Worm (Caenorhabditis elegans) whole organism, L3 larva: ENCODE results near the gene sir-2.3.

Experiments used
- R02D3.7 ChIP-seq: fragments of 150-350 bp; optimal IDR thresholded peaks from 2 replicates; lab custom pipeline; 2014; ENCODE audit warnings: missing biosample characterization, missing genetic modification characterization
- ZK546.5 ChIP-seq: sonication (generic microtip); optimal IDR thresholded peaks from 2 replicates; lab custom pipeline; 2017; ENCODE audit warnings: missing biosample characterization, missing genetic modification characterization
- aly-2 ChIP-seq: fragments of 150-350 bp; optimal IDR thresholded peaks from 2 replicates; lab custom pipeline; 2014; ENCODE audit warnings: missing biosample characterization, missing genetic modification characterization
- ama-1 ChIP-seq: fragments of 150-350 bp; optimal IDR thresholded peaks from 2 replicates; lab custom pipeline; 2018
- ceh-16 ChIP-seq: sonication (generic microtip); optimal IDR thresholded peaks from 2 replicates; lab custom pipeline; 2017; ENCODE audit warnings: missing biosample characterization, missing genetic modification characterization
- ceh-28 ChIP-seq: fragments of 150-350 bp; optimal IDR thresholded peaks from 2 replicates; lab custom pipeline; 2014; ENCODE audit warnings: missing biosample characterization, missing genetic modification reagents, missing genetic modification characterization
- ceh-82 ChIP-seq: fragments of 150-350 bp; optimal IDR thresholded peaks from 2 replicates; lab custom pipeline; 2014; ENCODE audit warnings: missing biosample characterization, missing genetic modification characterization
- ceh-9 ChIP-seq: sonication (generic microtip); optimal IDR thresholded peaks from 2 replicates; lab custom pipeline; 2018; ENCODE audit warnings: missing biosample characterization, missing genetic modification characterization
- daf-12 ChIP-seq: fragments of 150-350 bp; optimal IDR thresholded peaks from 2 replicates; lab custom pipeline; 2014; ENCODE audit warnings: missing biosample characterization, missing genetic modification reagents, missing genetic modification characterization
- egl-27 ChIP-seq: sonication (generic microtip); optimal IDR thresholded peaks from 4 replicates; lab custom pipeline; 2017; ENCODE audit warnings: missing biosample characterization, missing genetic modification reagents, missing genetic modification characterization
- egl-5 ChIP-seq: fragments of 150-350 bp; optimal IDR thresholded peaks from 2 replicates; lab custom pipeline; 2017; ENCODE audit warnings: missing biosample characterization, missing genetic modification reagents, missing genetic modification characterization, inconsistent platforms
- elt-1 ChIP-seq: fragments of 150-350 bp; optimal IDR thresholded peaks from 2 replicates; lab custom pipeline; 2014; ENCODE audit warnings: missing biosample characterization, missing genetic modification characterization
- elt-2 ChIP-seq: sonication (generic microtip); optimal IDR thresholded peaks from 2 replicates; lab custom pipeline; 2016; ENCODE audit warnings: missing genetic modification reagents, mild to moderate bottlenecking, missing genetic modification characterization, missing compliant biosample characterization
- elt-3 ChIP-seq, 3 experiments: fragments of 150-350 bp in 1 of 3; sonication (generic microtip) in 2 of 3; optimal IDR thresholded peaks; 2 replicates in 2 of 3; 4 replicates in 1 of 3; lab custom pipeline; 2014 to 2017; ENCODE audit warnings: missing biosample characterization in 3 of 3, missing genetic modification characterization in 3 of 3
- eor-1 ChIP-seq, 2 experiments: fragments of 150-350 bp; optimal IDR thresholded peaks; 2 replicates each; lab custom pipeline; 2014 to 2018; ENCODE audit warnings: missing biosample characterization in 2 of 2, missing genetic modification characterization in 2 of 2
- fkh-10 ChIP-seq: sonication (generic microtip); optimal IDR thresholded peaks from 2 replicates; lab custom pipeline; 2017; ENCODE audit warnings: missing biosample characterization, missing genetic modification reagents, missing genetic modification characterization
- fkh-2 ChIP-seq: fragments of 150-350 bp; optimal IDR thresholded peaks from 2 replicates; lab custom pipeline; 2014; ENCODE audit warnings: missing biosample characterization, missing genetic modification reagents, missing genetic modification characterization
- fos-1 ChIP-seq: fragments of 150-350 bp; optimal IDR thresholded peaks from 2 replicates; lab custom pipeline; 2014; ENCODE audit warnings: missing biosample characterization, missing genetic modification characterization
- hmg-11 ChIP-seq: sonication (generic microtip); optimal IDR thresholded peaks from 2 replicates; lab custom pipeline; 2016; ENCODE audit warnings: missing genetic modification characterization, missing compliant biosample characterization
- jun-1 ChIP-seq: fragments of 150-350 bp; optimal IDR thresholded peaks from 2 replicates; lab custom pipeline; 2014; ENCODE audit warnings: missing biosample characterization, missing genetic modification reagents, missing genetic modification characterization
- lin-15B ChIP-seq: fragments of 150-350 bp; optimal IDR thresholded peaks from 2 replicates; lab custom pipeline; 2014; ENCODE audit warnings: missing biosample characterization, missing genetic modification characterization
- lin-39 ChIP-seq: fragments of 150-350 bp; optimal IDR thresholded peaks from 2 replicates; lab custom pipeline; 2018; ENCODE audit warnings: missing biosample characterization, missing genetic modification reagents, missing genetic modification characterization
- mdl-1 ChIP-seq: fragments of 150-350 bp; optimal IDR thresholded peaks from 2 replicates; lab custom pipeline; 2014; ENCODE audit warnings: missing biosample characterization, missing genetic modification characterization
- mml-1 ChIP-seq: fragments of 150-350 bp; sonication (generic microtip); optimal IDR thresholded peaks from 3 replicates; lab custom pipeline; 2014; ENCODE audit warnings: missing biosample characterization, missing genetic modification characterization
- nfya-1 ChIP-seq: sonication (generic microtip); optimal IDR thresholded peaks from 2 replicates; lab custom pipeline; 2017; ENCODE audit warnings: missing genetic modification characterization, mild to moderate bottlenecking, missing compliant biosample characterization, antibody characterized with exemption, moderate library complexity; ENCODE audit not compliant: insufficient read depth
- nhr-11 ChIP-seq: fragments of 150-350 bp; optimal IDR thresholded peaks from 2 replicates; lab custom pipeline; 2014; ENCODE audit warnings: missing biosample characterization, missing genetic modification characterization
- nhr-12 ChIP-seq: fragments of 150-350 bp; optimal IDR thresholded peaks from 2 replicates; lab custom pipeline; 2014; ENCODE audit warnings: missing biosample characterization, missing genetic modification characterization
- nhr-23 ChIP-seq: fragments of 150-350 bp; optimal IDR thresholded peaks from 2 replicates; lab custom pipeline; 2014; ENCODE audit warnings: missing biosample characterization, missing genetic modification reagents, missing genetic modification characterization
- nhr-237 ChIP-seq: fragments of 150-350 bp; optimal IDR thresholded peaks from 2 replicates; lab custom pipeline; 2014; ENCODE audit warnings: missing biosample characterization, missing genetic modification characterization
- nhr-25 ChIP-seq: sonication (generic microtip); optimal IDR thresholded peaks from 2 replicates; lab custom pipeline; 2017; ENCODE audit warnings: missing biosample characterization, missing genetic modification characterization
- nhr-43 ChIP-seq: sonication (generic microtip); optimal IDR thresholded peaks from 2 replicates; lab custom pipeline; 2016; ENCODE audit warnings: mild to moderate bottlenecking, missing genetic modification characterization, missing compliant biosample characterization; ENCODE audit not compliant: poor library complexity, severe bottlenecking
- nhr-67 ChIP-seq: fragments of 150-350 bp; optimal IDR thresholded peaks from 2 replicates; lab custom pipeline; 2014; ENCODE audit warnings: missing biosample characterization, missing genetic modification characterization
- nhr-76 ChIP-seq: fragments of 150-350 bp; sonication (generic microtip); optimal IDR thresholded peaks from 5 replicates; lab custom pipeline; 2014; ENCODE audit warnings: missing biosample characterization, missing genetic modification characterization
- nhr-77 ChIP-seq: fragments of 150-350 bp; optimal IDR thresholded peaks from 2 replicates; lab custom pipeline; 2014; ENCODE audit warnings: missing biosample characterization, missing genetic modification characterization
- pqm-1 ChIP-seq: fragments of 150-350 bp; optimal IDR thresholded peaks from 2 replicates; lab custom pipeline; 2017; ENCODE audit warnings: missing biosample characterization, missing genetic modification characterization, inconsistent platforms
- sea-2 ChIP-seq: fragments of 150-350 bp; sonication (generic microtip); optimal IDR thresholded peaks from 4 replicates; lab custom pipeline; 2014; ENCODE audit warnings: missing biosample characterization, missing genetic modification reagents, missing genetic modification characterization
- skn-1 ChIP-seq: fragments of 150-350 bp; optimal IDR thresholded peaks from 2 replicates; lab custom pipeline; 2014; ENCODE audit warnings: missing biosample characterization, missing genetic modification characterization
- snpc-4 ChIP-seq: fragments of 150-350 bp; optimal IDR thresholded peaks from 2 replicates; lab custom pipeline; 2014; ENCODE audit warnings: missing biosample characterization, missing genetic modification characterization
- tbx-2 ChIP-seq: sonication (generic microtip); optimal IDR thresholded peaks from 2 replicates; lab custom pipeline; 2016; ENCODE audit warnings: mild to moderate bottlenecking, missing genetic modification characterization, missing compliant biosample characterization
- unc-62 ChIP-seq: fragments of 150-350 bp; sonication (generic microtip); optimal IDR thresholded peaks from 4 replicates; lab custom pipeline; 2014; ENCODE audit warnings: missing biosample characterization, missing genetic modification reagents, missing genetic modification characterization
- zag-1 ChIP-seq: fragments of 150-350 bp; optimal IDR thresholded peaks from 2 replicates; lab custom pipeline; 2014; ENCODE audit warnings: missing biosample characterization, missing genetic modification characterization
- ztf-11 ChIP-seq: fragments of 150-350 bp; optimal IDR thresholded peaks from 2 replicates; lab custom pipeline; 2014; ENCODE audit warnings: missing biosample characterization, missing genetic modification characterization
- ztf-4 ChIP-seq: fragments of 150-350 bp; optimal IDR thresholded peaks from 2 replicates; lab custom pipeline; 2014; ENCODE audit warnings: missing biosample characterization, missing genetic modification characterization

Gene sir-2.3

ce11 chrX:13353530-13353929 lies 22.0 kb downstream of the sir-2.3 start (continued):
- TF ChIP-seq nhr-237 (tag; lab: Kevin White, UChicago), result no peak
- no peak for TF ChIP-seq ztf-11
- no peak for TF ChIP-seq daf-12 (tag; lab: Kevin White, UChicago)
- no peak for TF ChIP-seq nhr-12 (tag; lab: Kevin White, UChicago)
- TF ChIP-seq ceh-28 (tag; lab: Kevin White, UChicago), result peak; percentile 6
- TF ChIP-seq nhr-43 (tag; lab: Kevin White, UChicago), result peak; percentile 96
- no peak for TF ChIP-seq fkh-10 (GFP tag; lab: Kevin White, UChicago)
- TF ChIP-seq eor-1 (tag; optimal IDR thresholded peaks at IDR 0.05; lab: Kevin White, UChicago), result no peak
- no peak for TF ChIP-seq unc-62
- peak in 1 of 3 experiments; percentile 26 for TF ChIP-seq elt-3 (tag; optimal IDR thresholded peaks at IDR 0.05; lab: Kevin White, UChicago)
- no peak for TF ChIP-seq snpc-4 (tag; lab: Kevin White, UChicago)
- peak; percentile 49 for TF ChIP-seq nhr-76 (tag; lab: Kevin White, UChicago)
- no peak for TF ChIP-seq ztf-4 (tag; lab: Kevin White, UChicago)
- TF ChIP-seq nhr-11 (tag; lab: Kevin White, UChicago), result peak; percentile 52
- peak; percentile 43 for TF ChIP-seq egl-5
- TF ChIP-seq ama-1, result peak; percentile 32
- TF ChIP-seq nhr-77 (tag; lab: Kevin White, UChicago), result no peak
- no peak for TF ChIP-seq nhr-67 (tag; lab: Kevin White, UChicago)
- TF ChIP-seq, all 47 proteins: peak for 21

ce11 chrX:13354672-13355407 lies 23.4 kb downstream of the sir-2.3 start:
- peak; percentile 85 for TF ChIP-seq nhr-11 (tag; lab: Kevin White, UChicago)
- TF ChIP-seq nhr-43 (tag; lab: Kevin White, UChicago), result peak; percentile 84
- TF ChIP-seq fkh-10 (GFP tag; lab: Kevin White, UChicago), result no peak
- TF ChIP-seq jun-1, result peak; percentile 20
- TF ChIP-seq lin-39, result no peak
- peak; percentile 51 for TF ChIP-seq egl-27 (tag; lab: Kevin White, UChicago)
- peak; percentile 73 for TF ChIP-seq elt-2 (tag; lab: Kevin White, UChicago)
- TF ChIP-seq nhr-23 (tag; lab: Kevin White, UChicago), result peak; percentile 46
- peak; percentile 39 for TF ChIP-seq nfya-1 (tag; lab: Kevin White, UChicago)
- peak; percentile 73 for TF ChIP-seq ama-1
- peak; percentile 17 for TF ChIP-seq tbx-2 (tag; lab: Kevin White, UChicago)
- no peak for TF ChIP-seq mml-1
- no peak for TF ChIP-seq elt-3 (tag; optimal IDR thresholded peaks at IDR 0.05; lab: Kevin White, UChicago)
- TF ChIP-seq nhr-76 (tag; lab: Kevin White, UChicago), result peak; percentile 27
- TF ChIP-seq egl-5, result peak; percentile 33

ce11 chrX:13356469-13356868 lies 25.0 kb downstream of the sir-2.3 start:
- TF ChIP-seq nhr-12 (tag; lab: Kevin White, UChicago), result no peak
- peak; percentile 68 for TF ChIP-seq unc-62
- no peak for TF ChIP-seq ceh-82
- TF ChIP-seq mdl-1 (tag; lab: Kevin White, UChicago), result peak; percentile 86
- TF ChIP-seq snpc-4 (tag; lab: Kevin White, UChicago), result no peak
- TF ChIP-seq nhr-237 (tag; lab: Kevin White, UChicago), result no peak
- TF ChIP-seq ceh-28 (tag; lab: Kevin White, UChicago), result no peak
- TF ChIP-seq fos-1 (tag; lab: Kevin White, UChicago), result no peak
- TF ChIP-seq mml-1, result peak; percentile 14
- no peak for TF ChIP-seq lin-15B (tag; lab: Kevin White, UChicago)
- peak; percentile 87 for TF ChIP-seq nhr-25 (tag; lab: Kevin White, UChicago)
- no peak for TF ChIP-seq ceh-9 (tag; lab: Kevin White, UChicago)
- TF ChIP-seq ZK546.5 (tag; lab: Kevin White, UChicago), result no peak
- no peak for TF ChIP-seq ztf-11
- no peak for TF ChIP-seq hmg-11 (tag; lab: Kevin White, UChicago)
- peak; percentile 45 for TF ChIP-seq nhr-11 (tag; lab: Kevin White, UChicago)
- peak; percentile 44 for TF ChIP-seq nfya-1 (tag; lab: Kevin White, UChicago)
- TF ChIP-seq daf-12 (tag; lab: Kevin White, UChicago), result no peak
- no peak for TF ChIP-seq fkh-10 (GFP tag; lab: Kevin White, UChicago)
- peak; percentile 71 for TF ChIP-seq pqm-1
- no peak for TF ChIP-seq egl-5
- TF ChIP-seq elt-3 (tag; optimal IDR thresholded peaks at IDR 0.05; lab: Kevin White, UChicago), result peak in 1 of 3 experiments; percentile 75
- no peak for TF ChIP-seq sea-2 (GFP tag; lab: Kevin White, UChicago)
- TF ChIP-seq aly-2 (tag; lab: Kevin White, UChicago), result no peak
- no peak for TF ChIP-seq skn-1 (tag; lab: Kevin White, UChicago)
- TF ChIP-seq tbx-2 (tag; lab: Kevin White, UChicago), result peak; percentile 60
- no peak for TF ChIP-seq ama-1
- peak; percentile 87 for TF ChIP-seq nhr-23 (tag; lab: Kevin White, UChicago)
- peak; percentile 85 for TF ChIP-seq egl-27 (tag; lab: Kevin White, UChicago)
- peak; percentile 83 for TF ChIP-seq elt-2 (tag; lab: Kevin White, UChicago)
- no peak for TF ChIP-seq eor-1 (tag; optimal IDR thresholded peaks at IDR 0.05; lab: Kevin White, UChicago)
- no peak for TF ChIP-seq fkh-2 (tag; lab: Kevin White, UChicago)
- TF ChIP-seq nhr-76 (tag; lab: Kevin White, UChicago), result peak; percentile 43
- peak; percentile 87 for TF ChIP-seq jun-1
- no peak for TF ChIP-seq lin-39
- peak; percentile 45 for TF ChIP-seq R02D3.7 (tag; lab: Kevin White, UChicago)
- TF ChIP-seq nhr-77 (tag; lab: Kevin White, UChicago), result no peak
- TF ChIP-seq ceh-16 (tag; lab: Kevin White, UChicago), result no peak
- no peak for TF ChIP-seq elt-1 (tag; lab: Kevin White, UChicago)
- TF ChIP-seq zag-1 (tag; lab: Kevin White, UChicago), result no peak
